Worm (Caenorhabditis elegans) whole organism, early embryonic: ENCODE data around the gene F21C10.7.

Source experiments
- aly-1 ChIP-seq: sonication (generic microtip); optimal IDR thresholded peaks from 2 replicates; lab custom pipeline; 2016; ENCODE audit warnings: missing genetic modification characterization, missing compliant biosample characterization
- ceh-13 ChIP-seq: fragments of 200-800 bp; sonication (Bioruptor generic); optimal IDR thresholded peaks from 2 replicates; lab custom pipeline; 2018; ENCODE audit warnings: mild to moderate bottlenecking, missing genetic modification characterization, missing compliant biosample characterization
- sea-1 ChIP-seq: fragments of 200-800 bp; sonication (Bioruptor generic); conservative IDR thresholded peaks from 2 replicates; pipeline ENCODE4 v1.3.6; 2022; ENCODE audit warnings: missing genetic modification characterization, missing compliant biosample characterization

DNA sequence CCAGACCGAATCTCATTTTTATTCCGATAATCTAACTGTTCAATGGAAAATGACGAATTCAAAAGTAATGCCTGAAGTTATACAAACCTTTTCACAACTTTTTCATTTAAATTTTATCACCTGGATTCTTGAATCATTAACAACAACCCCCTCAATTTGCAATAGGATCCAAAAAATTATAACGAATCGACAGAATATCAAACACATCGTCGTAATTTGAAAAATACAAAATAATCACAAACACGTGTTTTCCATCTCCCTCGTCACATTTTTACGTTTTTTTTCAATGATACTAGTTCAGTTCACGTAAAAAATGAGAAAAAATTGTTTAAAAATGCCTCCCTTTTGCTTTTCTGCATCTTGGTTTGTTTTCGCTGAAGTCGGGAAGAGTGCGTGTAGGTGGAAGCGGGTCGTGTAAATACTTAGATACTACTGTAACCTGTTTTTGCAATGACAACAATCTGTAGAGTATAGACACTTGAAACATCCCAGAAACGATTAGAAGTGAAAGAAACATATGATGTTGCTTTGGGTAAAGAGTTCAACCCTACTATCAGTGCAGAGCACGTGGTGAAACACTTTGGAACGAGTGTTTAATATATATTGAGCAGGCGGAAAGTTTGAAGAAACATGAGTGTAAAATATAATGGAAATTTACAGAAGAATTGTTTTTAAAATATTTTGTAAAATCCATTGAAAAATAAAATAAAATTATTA, 39.1 kb upstream of the F21C10.7 start, which contains the start of gene oac-50:
- TF ChIP-seq aly-1 (no peak), sea-1 (no peak), ceh-13 (GFP tag; lab: Kevin White, UChicago) (no peak)
